Worm (Caenorhabditis elegans): ENCODE results near the gene Y77E11A.16.

Gene Y77E11A.16

DNA sequence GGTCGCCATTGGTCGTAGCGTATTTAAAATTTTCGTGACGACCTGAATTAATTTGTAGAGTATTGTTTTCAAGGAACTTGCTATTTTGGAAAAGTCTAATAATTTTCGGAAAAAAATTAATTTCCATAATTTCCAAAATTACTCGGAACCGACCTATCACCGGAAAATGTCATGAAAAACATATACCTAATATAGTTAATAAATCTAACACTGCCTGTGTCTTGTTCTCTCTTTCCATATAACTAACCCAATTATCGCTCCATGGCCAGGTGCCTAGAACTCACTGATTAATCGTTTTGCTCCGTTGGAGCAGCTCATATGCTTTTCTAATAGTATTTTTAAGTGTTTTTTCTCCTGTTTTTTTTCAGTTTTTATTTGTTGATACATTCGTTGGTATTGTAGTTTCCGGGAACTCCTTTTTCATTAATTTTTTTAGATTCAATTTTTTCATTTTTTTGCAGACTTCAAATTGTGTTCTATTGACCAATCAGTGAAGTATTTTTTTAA is at the start of gene Y77E11A.16:
Y77E11A.16 (plus strand) TSS at position 457 of the 507 bp plus-strand sequence.
- TF ChIP-seq flt-1 (GFP tag; IDR thresholded peaks at IDR 0.05) (no peak), ztf-23 (GFP tag; IDR thresholded peaks at IDR 0.05) (no peak), klf-2 (GFP tag; conservative IDR thresholded peaks at IDR 0.05) (no peak), tab-1 (GFP tag; IDR thresholded peaks at IDR 0.05) (no peak), T22C8.4 (GFP tag; IDR thresholded peaks at IDR 0.05) (no peak), med-1 (GFP tag; optimal IDR thresholded peaks at IDR 0.05; ENCODE audit: insufficient read depth) (no peak), cog-1 (tag; optimal IDR thresholded peaks at IDR 0.05) (no peak)

DNA sequence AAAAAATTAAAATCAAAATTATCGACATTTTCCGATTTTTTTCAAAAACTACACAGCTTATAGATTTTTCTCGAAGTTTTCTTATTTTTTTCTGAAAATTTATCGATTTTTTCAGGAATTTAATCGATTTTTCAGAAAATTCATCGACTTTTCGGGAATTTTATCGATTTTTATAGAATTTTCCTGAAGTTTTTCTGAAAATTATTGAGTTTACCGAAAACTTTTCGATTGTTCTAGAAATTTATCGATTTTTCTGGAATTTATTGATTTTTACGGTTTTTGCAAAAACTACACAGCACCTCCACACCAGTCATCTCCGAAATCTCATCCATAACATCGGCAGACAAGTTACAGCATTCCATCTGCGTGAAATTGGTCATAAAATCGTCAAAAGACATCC is 47.6 kb upstream of the Y77E11A.16 start:
- peak; percentile 37; the same call in 1 of the 2 replicates for TF ChIP-seq T22C8.4 (GFP tag; IDR thresholded peaks at IDR 0.05)
- TF ChIP-seq ref-1 (GFP tag; conservative IDR thresholded peaks at IDR 0.05): no peak

DNA sequence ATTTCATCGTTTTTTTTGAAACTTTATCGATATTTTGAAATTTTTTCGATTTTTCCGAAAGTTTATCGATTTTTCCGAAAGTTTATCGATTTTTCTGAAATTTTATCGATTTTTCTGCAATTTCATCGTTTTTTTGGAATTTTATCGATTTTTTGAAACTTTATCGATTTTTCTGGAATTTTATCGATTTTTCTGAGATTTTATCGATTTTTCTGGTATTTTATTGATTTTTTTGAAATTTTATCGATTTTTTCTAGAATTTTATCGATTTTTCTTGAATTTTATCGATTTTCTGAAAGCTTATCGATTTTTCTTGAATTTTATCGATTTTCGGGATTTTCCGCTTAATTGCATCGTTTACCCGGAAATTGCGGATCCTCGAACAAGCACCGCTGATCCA is 41.7 kb upstream of the Y77E11A.16 start:
- no peak for TF ChIP-seq ztf-23 (GFP tag; IDR thresholded peaks at IDR 0.05)
- TF ChIP-seq T22C8.4 (GFP tag; IDR thresholded peaks at IDR 0.05): peak; percentile 95
- TF ChIP-seq cog-1 (tag; optimal IDR thresholded peaks at IDR 0.05): no peak
- TF ChIP-seq med-1 (GFP tag; optimal IDR thresholded peaks at IDR 0.05; ENCODE audit: insufficient read depth): no peak

DNA sequence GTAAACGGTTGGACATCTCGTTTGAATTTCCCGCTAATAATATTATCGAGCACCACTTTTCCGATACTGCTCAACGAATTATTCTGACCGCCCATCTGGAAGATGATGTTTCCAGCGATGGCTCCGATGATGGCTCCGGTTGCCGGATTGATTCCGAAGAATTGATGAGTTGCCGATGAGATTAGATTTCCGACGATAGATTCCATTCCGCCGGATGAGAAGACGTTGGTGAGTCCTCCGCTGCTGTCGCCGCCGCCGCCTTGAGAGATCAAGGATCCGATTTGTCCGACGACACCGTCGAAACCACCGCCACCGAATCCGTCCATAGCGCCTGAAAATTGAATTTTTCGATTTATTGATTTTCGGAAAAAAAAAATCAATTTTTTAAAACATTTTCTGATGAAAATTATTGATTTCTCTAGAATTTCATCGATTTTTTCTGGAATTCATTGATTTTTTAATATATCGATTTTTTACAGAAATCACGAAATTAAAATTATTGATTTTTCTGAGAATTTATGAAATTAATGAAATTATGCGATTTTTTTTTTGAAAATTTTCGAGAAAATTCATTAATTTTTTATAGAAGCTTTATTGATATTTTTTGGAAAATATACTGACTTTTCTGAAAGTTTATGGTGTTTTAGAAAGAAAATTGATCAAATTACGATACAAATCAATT is 41.1 kb upstream of the Y77E11A.16 start:
- TF ChIP-seq ztf-23 (GFP tag; IDR thresholded peaks at IDR 0.05) (no peak), T22C8.4 (GFP tag; IDR thresholded peaks at IDR 0.05) (peak; percentile 35; the same call in 1 of the 2 replicates)

DNA sequence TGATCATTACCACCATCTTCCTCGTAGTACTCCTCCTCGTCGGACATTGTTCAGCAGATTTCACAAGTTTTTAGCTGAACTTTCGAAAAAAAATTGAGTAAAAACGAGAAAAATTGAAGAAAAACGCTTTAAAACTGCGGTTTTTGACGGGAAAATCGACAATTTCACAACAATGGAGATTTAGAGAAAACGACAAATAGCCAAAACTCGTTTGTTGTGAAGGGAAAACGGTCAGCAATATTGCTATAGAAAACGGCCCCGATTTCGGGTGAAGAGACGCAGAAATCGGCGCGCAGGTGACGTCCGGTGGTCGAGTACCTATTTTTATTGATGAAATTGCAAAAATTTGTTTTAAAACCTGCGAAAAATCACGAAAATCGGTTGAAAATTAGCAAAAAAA is 39.3 kb upstream of the Y77E11A.16 start, which contains the start of gene clp-7:
clp-7 (minus strand) TSS at position 47 of the 400 bp plus-strand sequence.
- TF ChIP-seq med-1 (GFP tag; optimal IDR thresholded peaks at IDR 0.05; ENCODE audit: insufficient read depth) (no peak), ref-1 (GFP tag; conservative IDR thresholded peaks at IDR 0.05) (no peak), tab-1 (GFP tag; IDR thresholded peaks at IDR 0.05) (no peak), T22C8.4 (GFP tag; IDR thresholded peaks at IDR 0.05) (no peak), ztf-23 (GFP tag; IDR thresholded peaks at IDR 0.05) (no peak), ztf-29 (GFP tag; IDR thresholded peaks at IDR 0.05) (no peak), klf-2 (GFP tag; conservative IDR thresholded peaks at IDR 0.05) (no peak), flt-1 (GFP tag; IDR thresholded peaks at IDR 0.05) (no peak), cog-1 (tag; optimal IDR thresholded peaks at IDR 0.05) (no peak)

DNA sequence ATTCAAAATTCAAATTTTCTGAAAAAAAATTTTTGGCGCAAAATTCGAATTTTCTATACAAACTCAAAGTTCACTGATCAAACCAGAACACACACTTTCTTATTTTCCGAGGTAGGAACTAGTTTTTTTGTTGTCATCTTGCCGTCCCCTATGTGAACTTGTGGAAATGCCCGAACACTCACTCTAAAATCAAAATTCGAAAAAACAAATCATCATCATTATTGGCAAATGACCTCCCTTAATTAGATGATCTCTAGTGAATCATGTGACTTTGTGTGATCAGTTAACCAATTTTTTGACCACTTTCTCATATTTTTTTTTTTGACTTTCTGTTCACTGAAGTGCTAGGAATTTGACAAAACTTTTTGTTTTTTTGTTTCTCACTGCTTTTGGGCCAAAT is 32.7 kb upstream of the Y77E11A.16 start:
- TF ChIP-seq klf-2 (GFP tag; conservative IDR thresholded peaks at IDR 0.05) (no peak), flt-1 (GFP tag; IDR thresholded peaks at IDR 0.05) (no peak), cog-1 (tag; optimal IDR thresholded peaks at IDR 0.05) (no peak), ztf-23 (GFP tag; IDR thresholded peaks at IDR 0.05) (no peak), T22C8.4 (GFP tag; IDR thresholded peaks at IDR 0.05) (no peak), ref-1 (GFP tag; conservative IDR thresholded peaks at IDR 0.05) (no peak), tab-1 (GFP tag; IDR thresholded peaks at IDR 0.05) (no peak)

DNA sequence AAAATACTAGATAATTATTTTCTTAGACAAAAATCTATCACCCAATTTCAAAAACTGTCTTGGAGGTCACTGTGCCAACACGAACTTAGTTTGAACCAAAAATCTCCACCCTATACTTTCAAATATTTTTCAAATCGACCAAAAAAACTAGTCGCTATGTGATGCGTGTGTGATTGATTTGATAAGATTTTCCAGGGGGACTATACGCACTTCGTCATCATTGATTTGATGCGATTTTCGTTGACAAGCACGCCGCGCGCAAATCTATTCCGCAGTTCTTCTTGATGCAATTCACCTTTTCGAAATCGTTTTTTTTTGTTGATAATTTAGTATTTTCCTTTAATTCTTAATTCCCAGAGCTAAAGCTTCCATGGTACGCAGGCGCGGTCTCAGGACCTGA is 31.8 kb upstream of the Y77E11A.16 start:
- TF ChIP-seq ztf-23 (GFP tag; IDR thresholded peaks at IDR 0.05): no peak
- TF ChIP-seq T22C8.4 (GFP tag; IDR thresholded peaks at IDR 0.05): no peak
- TF ChIP-seq klf-2 (GFP tag; conservative IDR thresholded peaks at IDR 0.05): no peak
- no peak for TF ChIP-seq tab-1 (GFP tag; IDR thresholded peaks at IDR 0.05)
- no peak for TF ChIP-seq cog-1 (tag; optimal IDR thresholded peaks at IDR 0.05)
- TF ChIP-seq ztf-29 (GFP tag; IDR thresholded peaks at IDR 0.05): no peak
- TF ChIP-seq ref-1 (GFP tag; conservative IDR thresholded peaks at IDR 0.05): no peak
- no peak for TF ChIP-seq med-1 (GFP tag; optimal IDR thresholded peaks at IDR 0.05; ENCODE audit: insufficient read depth)
- no peak for TF ChIP-seq flt-1 (GFP tag; IDR thresholded peaks at IDR 0.05)

DNA sequence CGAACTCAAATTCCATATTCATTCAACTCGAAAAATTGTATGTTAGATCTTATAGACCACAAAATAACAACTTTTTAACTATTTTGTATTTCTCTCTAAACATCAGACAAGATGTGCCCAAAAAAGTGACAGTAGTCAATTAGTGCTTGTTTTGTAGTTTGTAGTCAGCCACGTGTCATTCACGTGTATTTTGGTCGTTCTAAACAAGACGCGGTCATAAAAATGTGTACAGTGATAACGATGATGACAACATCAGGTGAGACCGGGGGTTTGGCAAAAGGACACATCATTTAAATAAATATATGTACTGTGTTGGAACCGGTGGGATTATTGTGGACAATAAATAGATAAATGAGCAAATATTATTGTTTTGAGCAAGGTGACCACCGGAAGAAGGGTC is 31.0 kb upstream of the Y77E11A.16 start:
- TF ChIP-seq klf-2 (GFP tag; conservative IDR thresholded peaks at IDR 0.05) (no peak), med-1 (GFP tag; optimal IDR thresholded peaks at IDR 0.05; ENCODE audit: insufficient read depth) (no peak), ref-1 (GFP tag; conservative IDR thresholded peaks at IDR 0.05) (no peak), T22C8.4 (GFP tag; IDR thresholded peaks at IDR 0.05) (no peak), flt-1 (GFP tag; IDR thresholded peaks at IDR 0.05) (no peak), cog-1 (tag; optimal IDR thresholded peaks at IDR 0.05) (no peak), tab-1 (GFP tag; IDR thresholded peaks at IDR 0.05) (no peak), ztf-23 (GFP tag; IDR thresholded peaks at IDR 0.05) (no peak), ztf-29 (GFP tag; IDR thresholded peaks at IDR 0.05) (no peak)

DNA sequence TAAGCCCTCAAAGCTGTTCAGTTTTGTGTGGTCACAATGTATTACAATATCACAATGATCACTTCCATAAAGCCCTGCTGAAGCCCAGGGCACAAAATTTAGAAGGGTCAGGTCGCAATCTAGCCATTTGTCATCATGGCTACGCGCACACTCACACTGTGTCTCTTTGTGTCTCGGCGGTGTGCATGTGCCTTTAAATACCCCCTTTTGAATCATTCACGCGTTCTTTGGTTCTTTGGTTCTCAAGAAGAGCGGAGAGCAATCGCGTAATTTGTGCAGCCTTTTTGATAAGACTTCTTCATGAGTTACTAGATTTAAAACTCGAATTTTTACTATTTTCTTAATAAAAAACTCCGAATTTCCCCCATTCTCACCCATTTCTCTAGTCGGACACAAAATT is 30.2 kb upstream of the Y77E11A.16 start:
- no peak for TF ChIP-seq tab-1 (GFP tag; IDR thresholded peaks at IDR 0.05)
- TF ChIP-seq med-1 (GFP tag; optimal IDR thresholded peaks at IDR 0.05; ENCODE audit: insufficient read depth): no peak
- no peak for TF ChIP-seq klf-2 (GFP tag; conservative IDR thresholded peaks at IDR 0.05)
- TF ChIP-seq ztf-23 (GFP tag; IDR thresholded peaks at IDR 0.05): no peak
- no peak for TF ChIP-seq T22C8.4 (GFP tag; IDR thresholded peaks at IDR 0.05)

DNA sequence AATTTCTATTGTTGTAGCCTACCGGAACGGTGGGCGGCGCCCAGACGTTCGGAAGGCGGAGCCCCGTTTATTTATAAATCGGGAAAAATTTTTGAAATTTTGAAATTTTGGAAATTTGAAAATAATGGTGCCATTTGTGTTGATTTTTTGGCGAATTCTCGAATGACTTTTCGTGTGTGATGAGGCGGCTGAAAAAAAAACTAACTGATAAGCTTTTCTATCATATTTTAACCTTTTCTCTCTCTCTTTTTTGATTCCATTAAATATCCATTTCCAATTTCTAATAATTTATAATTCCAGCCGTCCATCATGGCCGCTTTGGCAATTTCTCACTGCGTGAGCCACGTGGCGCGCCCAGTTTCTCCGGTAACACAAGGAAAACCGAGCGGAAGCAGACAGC is 28.4 kb upstream of the Y77E11A.16 start, which contains the start of gene nadk-1:
nadk-1 (plus strand) TSS at position 301 of the 400 bp plus-strand sequence.
- TF ChIP-seq T22C8.4 (GFP tag; IDR thresholded peaks at IDR 0.05) (no peak), ztf-29 (GFP tag; IDR thresholded peaks at IDR 0.05) (no peak), flt-1 (GFP tag; IDR thresholded peaks at IDR 0.05) (no peak), klf-2 (GFP tag; conservative IDR thresholded peaks at IDR 0.05) (no peak), ztf-23 (GFP tag; IDR thresholded peaks at IDR 0.05) (no peak), tab-1 (GFP tag; IDR thresholded peaks at IDR 0.05) (no peak), cog-1 (tag; optimal IDR thresholded peaks at IDR 0.05) (no peak), ref-1 (GFP tag; conservative IDR thresholded peaks at IDR 0.05) (no peak), med-1 (GFP tag; optimal IDR thresholded peaks at IDR 0.05; ENCODE audit: insufficient read depth) (no peak)

Measured in whole organism, midembryonic.